Fruit fly (Drosophila melanogaster): Measurements from ENCODE around the gene RpL14.

dm6 chr3L:8628964-8629363, 28.2 kb downstream of the RpL14 start:
- TF ChIP-seq Pif1A (GFP tag; optimal IDR thresholded peaks at IDR 0.05), result no peak
- no peak for TF ChIP-seq D1 (tag; optimal IDR thresholded peaks at IDR 0.05)
- no peak for TF ChIP-seq CG17806 (tag; optimal IDR thresholded peaks at IDR 0.05)
- TF ChIP-seq EcR (GFP tag; optimal IDR thresholded peaks at IDR 0.05), result no peak
- no peak for TF ChIP-seq CG34367 (tag; optimal IDR thresholded peaks at IDR 0.05)
- no peak for TF ChIP-seq CG8301 (tag; optimal IDR thresholded peaks at IDR 0.05)
- TF ChIP-seq CG14655 (GFP tag; optimal IDR thresholded peaks at IDR 0.05), result no peak
- no peak for TF ChIP-seq CG10348 (GFP tag; IDR thresholded peaks at IDR 0.05)
- no peak for TF ChIP-seq fd96Ca (GFP tag; IDR thresholded peaks at IDR 0.05)
- no peak for TF ChIP-seq CG4496 (GFP tag; IDR thresholded peaks at IDR 0.05)
